Worm (Caenorhabditis elegans) whole organism, L3 larva: ENCODE measurements around the gene F08F3.6.
A peak's percentile ranks its signal among the peaks of the same experiment; 100 is the strongest.

Source experiments
- ceh-16 ChIP-seq: sonication (generic microtip); optimal IDR thresholded peaks from 2 replicates; lab custom pipeline; 2017; ENCODE audit warnings: missing biosample characterization, missing genetic modification characterization
- daf-12 ChIP-seq: fragments of 150-350 bp; optimal IDR thresholded peaks from 2 replicates; lab custom pipeline; 2014; ENCODE audit warnings: missing biosample characterization, missing genetic modification reagents, missing genetic modification characterization
- egl-27 ChIP-seq: sonication (generic microtip); optimal IDR thresholded peaks from 4 replicates; lab custom pipeline; 2017; ENCODE audit warnings: missing biosample characterization, missing genetic modification reagents, missing genetic modification characterization
- egl-5 ChIP-seq: fragments of 150-350 bp; optimal IDR thresholded peaks from 2 replicates; lab custom pipeline; 2017; ENCODE audit warnings: missing biosample characterization, missing genetic modification reagents, missing genetic modification characterization, inconsistent platforms
- eor-1 ChIP-seq, 2 experiments: fragments of 150-350 bp; optimal IDR thresholded peaks; 2 replicates each; lab custom pipeline; 2014 to 2018; ENCODE audit warnings: missing biosample characterization in 2 of 2, missing genetic modification characterization in 2 of 2
- fkh-10 ChIP-seq: sonication (generic microtip); optimal IDR thresholded peaks from 2 replicates; lab custom pipeline; 2017; ENCODE audit warnings: missing biosample characterization, missing genetic modification reagents, missing genetic modification characterization
- fos-1 ChIP-seq: fragments of 150-350 bp; optimal IDR thresholded peaks from 2 replicates; lab custom pipeline; 2014; ENCODE audit warnings: missing biosample characterization, missing genetic modification characterization
- lin-15B ChIP-seq: fragments of 150-350 bp; optimal IDR thresholded peaks from 2 replicates; lab custom pipeline; 2014; ENCODE audit warnings: missing biosample characterization, missing genetic modification characterization
- nfya-1 ChIP-seq: sonication (generic microtip); optimal IDR thresholded peaks from 2 replicates; lab custom pipeline; 2017; ENCODE audit warnings: missing genetic modification characterization, mild to moderate bottlenecking, missing compliant biosample characterization, antibody characterized with exemption, moderate library complexity; ENCODE audit not compliant: insufficient read depth
- nhr-23 ChIP-seq: fragments of 150-350 bp; optimal IDR thresholded peaks from 2 replicates; lab custom pipeline; 2014; ENCODE audit warnings: missing biosample characterization, missing genetic modification reagents, missing genetic modification characterization
- nhr-28 ChIP-seq: fragments of 150-350 bp; optimal IDR thresholded peaks from 2 replicates; lab custom pipeline; 2014; ENCODE audit warnings: missing biosample characterization, missing genetic modification characterization
- snpc-4 ChIP-seq: fragments of 150-350 bp; optimal IDR thresholded peaks from 2 replicates; lab custom pipeline; 2014; ENCODE audit warnings: missing biosample characterization, missing genetic modification characterization

Gene F08F3.6

DNA sequence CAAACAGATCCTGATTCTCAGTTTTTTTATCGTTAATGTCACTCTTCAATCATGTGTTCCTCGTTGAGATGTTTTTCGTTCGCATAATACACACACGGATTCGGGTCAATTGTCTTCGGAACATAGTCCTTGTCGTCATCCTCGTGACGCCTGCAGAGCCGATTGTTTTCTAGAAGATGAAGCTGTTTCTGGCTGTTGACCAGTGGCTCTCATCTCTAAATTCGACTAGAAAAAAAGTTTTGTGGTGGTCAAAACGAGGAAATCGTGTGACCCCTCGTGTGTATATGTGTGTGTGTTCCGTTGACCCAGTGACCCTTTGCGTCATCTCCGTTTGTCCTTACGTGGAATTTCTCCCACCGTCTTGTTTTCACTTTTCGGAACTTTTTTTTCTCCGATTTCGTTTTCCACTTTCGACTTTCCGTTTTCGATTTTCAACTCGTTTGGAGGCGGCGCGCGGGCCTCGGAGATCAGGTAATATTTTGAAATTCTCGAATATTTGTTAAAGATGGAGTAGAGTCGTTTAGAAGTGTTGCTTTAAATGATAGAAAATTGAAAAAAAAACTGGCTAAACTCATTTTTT is 33.9 kb downstream of the F08F3.6 start, which contains the start of gene C35A11.2:
Gene C35A11.2 (plus strand): TSS at position 386 of the 580 bp plus-strand sequence.
- TF ChIP-seq nfya-1 (tag; lab: Kevin White, UChicago), result no peak
- peak; percentile 73 for TF ChIP-seq nhr-23 (tag; lab: Kevin White, UChicago)
- TF ChIP-seq lin-15B (tag; lab: Kevin White, UChicago), result peak; percentile 6
- TF ChIP-seq, all 47 proteins: peak for 2

- no peak for TF ChIP-seq nhr-28
- no peak for TF ChIP-seq daf-12 (tag; lab: Kevin White, UChicago)
- TF ChIP-seq fos-1, result no peak
- TF ChIP-seq snpc-4 (tag; lab: Kevin White, UChicago), result no peak
- TF ChIP-seq fkh-10 (GFP tag; lab: Kevin White, UChicago), result no peak
- TF ChIP-seq ceh-16 (tag; lab: Kevin White, UChicago), result no peak
- no peak for TF ChIP-seq egl-27 (tag; lab: Kevin White, UChicago)
These were observed 47.7 kb downstream of the F08F3.6 start, which contains the start of gene C35A11.3 for ce11 chrV:5372118-5372517. C35A11.3 (plus strand) TSS chrV:5372418.

ce11 chrV:5368792-5369191 is 51.1 kb downstream of the F08F3.6 start, which contains the start of gene T09D3.9:
T09D3.9 (minus strand) TSS chrV:5368892.
- TF ChIP-seq egl-5 (tag; lab: Kevin White, UChicago), result no peak
- no peak for TF ChIP-seq eor-1 (tag; optimal IDR thresholded peaks at IDR 0.05; lab: Kevin White, UChicago)
- no peak for TF ChIP-seq egl-27 (tag; lab: Kevin White, UChicago)
